Fruit fly (Drosophila melanogaster): Measurements from ENCODE around the gene CG9837.

- TF ChIP-seq CG8632 (GFP tag; optimal IDR thresholded peaks at IDR 0.05) = no peak
- TF ChIP-seq svp (GFP tag) = peak; percentile 94
- TF ChIP-seq Gug (GFP tag; IDR thresholded peaks at IDR 0.05) = no peak
Observed at dm6 chr3R:8809712-8810111, 3.7 kb downstream of the CG9837 start.

All from whole organism, prepupa.